Fruit fly (Drosophila melanogaster) whole organism, embryonic: ENCODE measurements around the gene CG33784.

Experiments
- Atf-2 ChIP-seq: fragments of 200-800 bp; sonication (Bioruptor generic); optimal IDR thresholded peaks from 2 replicates; lab custom pipeline; 2016; ENCODE audit warnings: missing biosample characterization, missing genetic modification characterization
- Bteb2 ChIP-seq: fragments of 200-800 bp; sonication (Bioruptor generic); optimal IDR thresholded peaks from 2 replicates; lab custom pipeline; 2016; ENCODE audit warnings: missing biosample characterization, missing genetic modification characterization
- CG12071 ChIP-seq: fragments of 200-800 bp; sonication (Bioruptor generic); optimal IDR thresholded peaks from 3 replicates; lab custom pipeline; 2018; ENCODE audit warnings: missing biosample characterization, mild to moderate bottlenecking, missing genetic modification characterization
- CG12659 ChIP-seq: fragments of 200-800 bp; sonication (Bioruptor generic); optimal IDR thresholded peaks from 3 replicates; lab custom pipeline; 2017; ENCODE audit warnings: mild to moderate bottlenecking, missing biosample characterization, missing genetic modification reagents, missing genetic modification characterization
- CG14667 ChIP-seq: fragments of 200-800 bp; sonication (Bioruptor generic); IDR thresholded peaks from 2 replicates; pipeline ENCODE4 v1.3.6; 2022; ENCODE audit warnings: missing biosample characterization, missing genetic modification characterization
- CG16779 ChIP-seq: fragments of 200-800 bp; sonication (Bioruptor generic); IDR thresholded peaks from 2 replicates; pipeline ENCODE4 v1.3.6; 2022; ENCODE audit warnings: missing biosample characterization, missing genetic modification characterization
- CG17359 ChIP-seq: fragments of 200-800 bp; sonication (Bioruptor generic); optimal IDR thresholded peaks from 3 replicates; lab custom pipeline; 2018; ENCODE audit warnings: missing biosample characterization, mild to moderate bottlenecking, missing genetic modification characterization, moderate library complexity
- CG17612 ChIP-seq: fragments of 200-800 bp; sonication (Bioruptor generic); IDR thresholded peaks from 2 replicates; pipeline ENCODE4 v1.3.6; 2022; ENCODE audit warnings: missing biosample characterization, missing genetic modification characterization
- CG2202 ChIP-seq: fragments of 200-800 bp; sonication (Bioruptor generic); optimal IDR thresholded peaks from 2 replicates; lab custom pipeline; 2018; ENCODE audit warnings: missing biosample characterization, mild to moderate bottlenecking, missing genetic modification characterization
- CG3163 ChIP-seq: fragments of 200-800 bp; sonication (Bioruptor generic); optimal IDR thresholded peaks from 3 replicates; lab custom pipeline; 2016; ENCODE audit warnings: missing biosample characterization, missing genetic modification characterization
- CG32772 ChIP-seq: fragments of 200-800 bp; sonication (Bioruptor generic); IDR thresholded peaks from 2 replicates; pipeline ENCODE4 v1.3.6; 2022; ENCODE audit warnings: missing biosample characterization, missing genetic modification characterization
- CG4328 ChIP-seq: fragments of 200-800 bp; sonication (Bioruptor generic); optimal IDR thresholded peaks from 3 replicates; lab custom pipeline; 2017; ENCODE audit warnings: missing biosample characterization, missing genetic modification reagents, missing genetic modification characterization
- CG4424 ChIP-seq: fragments of 200-800 bp; sonication (Bioruptor generic); optimal IDR thresholded peaks from 3 replicates; lab custom pipeline; 2016; ENCODE audit warnings: missing biosample characterization, missing genetic modification characterization
- CG4820 ChIP-seq: fragments of 200-800 bp; sonication (Bioruptor generic); optimal IDR thresholded peaks from 3 replicates; lab custom pipeline; 2016; ENCODE audit warnings: missing biosample characterization, missing genetic modification characterization
- CG7357 ChIP-seq: fragments of 200-800 bp; sonication (Bioruptor generic); IDR thresholded peaks from 3 replicates; pipeline ENCODE4 v1.3.6; 2022; ENCODE audit warnings: missing biosample characterization, missing genetic modification characterization
- CG8089 ChIP-seq: fragments of 200-800 bp; sonication (Bioruptor generic); optimal IDR thresholded peaks from 3 replicates; lab custom pipeline; 2016; ENCODE audit warnings: missing biosample characterization, missing genetic modification characterization
- CG8765 ChIP-seq: fragments of 200-800 bp; sonication (Bioruptor generic); IDR thresholded peaks from 2 replicates; pipeline ENCODE4 v1.3.6; 2022; ENCODE audit warnings: missing biosample characterization, missing genetic modification characterization
- CG9609 ChIP-seq: fragments of 200-800 bp; sonication (Bioruptor generic); optimal IDR thresholded peaks from 3 replicates; lab custom pipeline; 2016; ENCODE audit warnings: missing biosample characterization, missing genetic modification characterization
- CG9727 ChIP-seq: fragments of 200-800 bp; sonication (Bioruptor generic); optimal IDR thresholded peaks from 3 replicates; lab custom pipeline; 2017; ENCODE audit warnings: missing biosample characterization, mild to moderate bottlenecking, missing genetic modification characterization
- Doc2 ChIP-seq: fragments of 200-800 bp; sonication (Bioruptor generic); IDR thresholded peaks from 2 replicates; pipeline ENCODE4 v1.3.6; 2022; ENCODE audit warnings: missing biosample characterization, missing genetic modification characterization
- Doc3 ChIP-seq: fragments of 200-800 bp; sonication (Bioruptor generic); IDR thresholded peaks from 3 replicates; pipeline ENCODE4 v1.3.6; 2022; ENCODE audit warnings: missing biosample characterization, missing genetic modification characterization; ENCODE audit not compliant: partially characterized antibody
- E2f2 ChIP-seq: fragments of 200-800 bp; sonication (Bioruptor generic); IDR thresholded peaks from 2 replicates; pipeline ENCODE4 v1.3.6; 2022; ENCODE audit warnings: missing biosample characterization, missing genetic modification characterization
- Ets97D ChIP-seq: fragments of 200-800 bp; sonication (Bioruptor generic); optimal IDR thresholded peaks from 3 replicates; lab custom pipeline; 2016; ENCODE audit warnings: missing biosample characterization, missing genetic modification characterization
- H2.0 ChIP-seq: fragments of 200-800 bp; sonication (Bioruptor generic); IDR thresholded peaks from 2 replicates; pipeline ENCODE4 v1.3.6; 2022; ENCODE audit warnings: missing biosample characterization, missing genetic modification characterization
- HLH3B ChIP-seq: fragments of 200-800 bp; sonication (Bioruptor generic); IDR thresholded peaks from 2 replicates; pipeline ENCODE4 v1.3.6; 2022; ENCODE audit warnings: missing biosample characterization, missing genetic modification characterization
- MTF-1 ChIP-seq: fragments of 200-800 bp; sonication (Bioruptor generic); optimal IDR thresholded peaks from 2 replicates; lab custom pipeline; 2018; ENCODE audit warnings: missing biosample characterization, mild to moderate bottlenecking, missing genetic modification characterization, borderline replicate concordance
- Max ChIP-seq: fragments of 200-800 bp; sonication (Bioruptor generic); optimal IDR thresholded peaks from 2 replicates; lab custom pipeline; 2016; ENCODE audit warnings: missing biosample characterization, mild to moderate bottlenecking, missing genetic modification characterization
- Myb ChIP-seq: fragments of 200-800 bp; sonication (Bioruptor generic); optimal IDR thresholded peaks from 2 replicates; lab custom pipeline; 2016; ENCODE audit warnings: missing biosample characterization, missing genetic modification characterization
- Neu2 ChIP-seq: fragments of 200-800 bp; sonication (Bioruptor generic); optimal IDR thresholded peaks from 3 replicates; lab custom pipeline; 2016; ENCODE audit warnings: missing biosample characterization, missing genetic modification characterization, borderline replicate concordance
- Poxn ChIP-seq: fragments of 200-800 bp; sonication (Bioruptor generic); IDR thresholded peaks from 2 replicates; pipeline ENCODE4 v1.3.6; 2022; ENCODE audit warnings: missing biosample characterization, missing genetic modification characterization
- Side ChIP-seq: fragments of 200-800 bp; sonication (Bioruptor generic); optimal IDR thresholded peaks from 2 replicates; lab custom pipeline; 2016; ENCODE audit warnings: missing biosample characterization, missing genetic modification characterization
- Sox102F ChIP-seq: fragments of 200-800 bp; sonication (Bioruptor generic); optimal IDR thresholded peaks from 2 replicates; lab custom pipeline; 2018; ENCODE audit warnings: missing biosample characterization, mild to moderate bottlenecking, missing genetic modification characterization, moderate library complexity
- az2 ChIP-seq: fragments of 200-800 bp; sonication (Bioruptor generic); optimal IDR thresholded peaks from 3 replicates; lab custom pipeline; 2016; ENCODE audit warnings: missing biosample characterization, missing genetic modification characterization
- emc ChIP-seq: fragments of 200-800 bp; sonication (Bioruptor generic); optimal IDR thresholded peaks from 2 replicates; lab custom pipeline; 2016; ENCODE audit warnings: missing biosample characterization, missing genetic modification characterization
- ems ChIP-seq: fragments of 200-800 bp; sonication (Bioruptor generic); optimal IDR thresholded peaks from 3 replicates; lab custom pipeline; 2016; ENCODE audit warnings: missing biosample characterization, missing genetic modification characterization
- esg ChIP-seq: fragments of 200-800 bp; sonication (Bioruptor generic); conservative IDR thresholded peaks from 2 replicates; pipeline ENCODE4 v1.3.6; 2022; ENCODE audit warnings: missing biosample characterization, missing genetic modification characterization
- eve ChIP-seq, 2 experiments: fragments of >200 bp; optimal IDR thresholded peaks; 2 replicates each; lab custom pipeline; 2017; ENCODE audit warnings: missing biosample characterization in 2 of 2, missing genetic modification characterization in 2 of 2
- gem ChIP-seq: fragments of 200-800 bp; sonication (Bioruptor generic); optimal IDR thresholded peaks from 2 replicates; lab custom pipeline; 2019; ENCODE audit warnings: missing biosample characterization, mild to moderate bottlenecking, missing genetic modification characterization, moderate library complexity
- kni ChIP-seq: fragments of 200-800 bp; sonication (Bioruptor generic); optimal IDR thresholded peaks from 3 replicates; lab custom pipeline; 2017; ENCODE audit warnings: mild to moderate bottlenecking, missing biosample characterization, missing genetic modification reagents, missing genetic modification characterization
- mam ChIP-seq: fragments of 200-800 bp; sonication (Bioruptor generic); optimal IDR thresholded peaks from 3 replicates; lab custom pipeline; 2016; ENCODE audit warnings: missing biosample characterization, missing genetic modification characterization
- scrt ChIP-seq: fragments of 200-800 bp; sonication (Bioruptor generic); optimal IDR thresholded peaks from 2 replicates; lab custom pipeline; 2018; ENCODE audit warnings: missing biosample characterization, mild to moderate bottlenecking, missing genetic modification characterization, moderate library complexity
- seq ChIP-seq: fragments of 200-800 bp; sonication (Bioruptor generic); IDR thresholded peaks from 2 replicates; pipeline ENCODE4 v1.3.6; 2022; ENCODE audit warnings: missing biosample characterization, missing genetic modification characterization
- sim ChIP-seq: fragments of 200-800 bp; sonication (Bioruptor generic); IDR thresholded peaks from 2 replicates; pipeline ENCODE4 v1.3.6; 2022; ENCODE audit warnings: missing biosample characterization, missing genetic modification characterization
- slbo ChIP-seq: fragments of 200-800 bp; sonication (Bioruptor generic); IDR thresholded peaks from 2 replicates; pipeline ENCODE4 v1.3.6; 2022; ENCODE audit warnings: missing biosample characterization, missing genetic modification characterization
- sqz ChIP-seq: fragments of 200-800 bp; sonication (Bioruptor generic); optimal IDR thresholded peaks from 3 replicates; lab custom pipeline; 2018; ENCODE audit warnings: missing biosample characterization, mild to moderate bottlenecking, missing genetic modification characterization
- tin ChIP-seq: fragments of 200-800 bp; sonication (Bioruptor generic); optimal IDR thresholded peaks from 3 replicates; lab custom pipeline; 2016; ENCODE audit warnings: missing biosample characterization, missing genetic modification characterization
- tx ChIP-seq: fragments of 200-800 bp; sonication (Bioruptor generic); optimal IDR thresholded peaks from 2 replicates; lab custom pipeline; 2016; ENCODE audit warnings: missing biosample characterization, missing genetic modification characterization
- zen2 ChIP-seq: fragments of 200-800 bp; sonication (Bioruptor generic); IDR thresholded peaks from 3 replicates; pipeline ENCODE4 v1.3.6; 2022; ENCODE audit warnings: missing biosample characterization, missing genetic modification characterization; ENCODE audit not compliant: partially characterized antibody
- zf30C ChIP-seq: fragments of 200-800 bp; sonication (Bioruptor generic); optimal IDR thresholded peaks from 3 replicates; lab custom pipeline; 2018; ENCODE audit warnings: missing biosample characterization, mild to moderate bottlenecking, missing genetic modification characterization
- zfh2 ChIP-seq: fragments of 200-800 bp; sonication (Bioruptor generic); optimal IDR thresholded peaks from 2 replicates; lab custom pipeline; 2016; ENCODE audit warnings: missing biosample characterization, missing genetic modification characterization

CG33784 gene

dm6 chr3R:10042664-10043372, 24.9 kb upstream of the CG33784 start, which contains the start of the genes Mical and CG3909 (continued):
- TF ChIP-seq E2f2 (GFP tag; lab: Robert Waterston, UW) (peak; percentile 70), mam (GFP tag; lab: Kevin White, UChicago) (peak; percentile 65), CG8765 (GFP tag; lab: Robert Waterston, UW) (peak; percentile 65; the same call in 1 of the 2 replicates), seq (peak; percentile 83), CG7357 (peak; percentile 62; the same call in 2 of the 3 replicates), emc (GFP tag; lab: Kevin White, UChicago) (no peak), scrt (GFP tag; lab: Kevin White, UChicago) (peak; percentile 35), Bteb2 (peak; percentile 49), sim (no peak), Doc2 (no peak), Doc3 (GFP tag; lab: Robert Waterston, UW) (no peak), Poxn (no peak), CG12071 (GFP tag; lab: Kevin White, UChicago) (no peak), zfh2 (peak; percentile 54), Myb (GFP tag; lab: Kevin White, UChicago) (peak; percentile 9), CG4424 (GFP tag; lab: Kevin White, UChicago) (peak; percentile 72), CG3163 (no peak), zf30C (GFP tag; lab: Kevin White, UChicago) (no peak), kni (GFP tag; lab: Kevin White, UChicago) (no peak), Atf-2 (GFP tag; lab: Kevin White, UChicago) (peak; percentile 22), slbo (GFP tag; lab: Robert Waterston, UW) (peak; percentile 96), esg (peak; percentile 86), Neu2 (no peak), CG32772 (GFP tag; lab: Robert Waterston, UW) (peak; percentile 88), Sox102F (GFP tag; lab: Kevin White, UChicago) (peak; percentile 89), H2.0 (peak; percentile 91), Side (GFP tag; lab: Kevin White, UChicago) (peak; percentile 15), ems (peak; percentile 42), CG16779 (GFP tag; lab: Robert Waterston, UW) (peak; percentile 80; the same call in 1 of the 2 replicates), CG17359 (peak; percentile 88), sqz (no peak), az2 (peak; percentile 86), eve (GFP tag; optimal IDR thresholded peaks at IDR 0.05; lab: Kevin White, UChicago) (no peak), gem (tag; lab: Kevin White, UChicago) (peak; percentile 95), CG14667 (GFP tag; lab: Robert Waterston, UW) (peak; percentile 89), zen2 (GFP tag; lab: Robert Waterston, UW) (no peak), CG8089 (GFP tag; lab: Kevin White, UChicago) (no peak), CG12659 (GFP tag; lab: Kevin White, UChicago) (peak; percentile 93), CG9727 (peak; percentile 77), CG4820 (GFP tag; lab: Kevin White, UChicago) (peak; percentile 64), Max (GFP tag; lab: Kevin White, UChicago) (peak; percentile 31), tx (peak; percentile 43), MTF-1 (GFP tag; lab: Kevin White, UChicago) (peak; percentile 84), Ets97D (peak; percentile 37), tin (GFP tag; lab: Kevin White, UChicago) (peak; percentile 75), CG9609 (GFP tag; lab: Kevin White, UChicago) (no peak), CG4328 (GFP tag; lab: Kevin White, UChicago) (peak; percentile 69), CG17612 (peak; percentile 79), CG2202 (peak; percentile 13), HLH3B (GFP tag; lab: Robert Waterston, UW) (peak; percentile 92)
